Fruit fly (Drosophila melanogaster) whole organism, embryonic: ENCODE results near the gene drl.

ENCODE experiments used
- ATbp ChIP-seq: fragments of 200-800 bp; sonication (Bioruptor generic); optimal IDR thresholded peaks from 2 replicates; lab custom pipeline; 2017; ENCODE audit warnings: missing biosample characterization, mild to moderate bottlenecking, missing genetic modification characterization, missing genetic modification reagents
- Aef1 ChIP-seq: fragments of 200-800 bp; sonication (Bioruptor generic); IDR thresholded peaks from 3 replicates; pipeline ENCODE4 v1.3.6; 2022; ENCODE audit warnings: missing biosample characterization, missing genetic modification characterization
- Asciz ChIP-seq: fragments of 200-800 bp; sonication (Bioruptor generic); optimal IDR thresholded peaks from 2 replicates; lab custom pipeline; 2017; ENCODE audit warnings: missing biosample characterization, mild to moderate bottlenecking, missing genetic modification characterization, missing genetic modification reagents
- Atf6 ChIP-seq: fragments of 200-800 bp; sonication (Bioruptor generic); IDR thresholded peaks from 2 replicates; pipeline ENCODE4 v1.3.6; 2022; ENCODE audit warnings: missing biosample characterization, missing genetic modification characterization
- CG10274 ChIP-seq: fragments of 200-800 bp; sonication (Bioruptor generic); optimal IDR thresholded peaks from 3 replicates; lab custom pipeline; 2017; ENCODE audit warnings: missing biosample characterization, mild to moderate bottlenecking, missing genetic modification characterization
- CG11560 ChIP-seq: fragments of 200-800 bp; sonication (Bioruptor generic); IDR thresholded peaks from 3 replicates; pipeline ENCODE4 v1.3.6; 2022; ENCODE audit warnings: missing biosample characterization, missing genetic modification characterization
- CG14965 ChIP-seq: fragments of 200-800 bp; sonication (Bioruptor generic); optimal IDR thresholded peaks from 2 replicates; lab custom pipeline; 2016; ENCODE audit warnings: missing biosample characterization, missing genetic modification characterization, borderline replicate concordance
- CG15601 ChIP-seq: fragments of 200-800 bp; sonication (Bioruptor generic); optimal IDR thresholded peaks from 3 replicates; lab custom pipeline; 2019; ENCODE audit warnings: missing biosample characterization, mild to moderate bottlenecking, missing genetic modification characterization, moderate library complexity
- CG16813 ChIP-seq: fragments of 200-800 bp; sonication (Bioruptor generic); IDR thresholded peaks from 3 replicates; pipeline ENCODE4 v1.3.6; 2022; ENCODE audit warnings: missing biosample characterization, missing genetic modification characterization; ENCODE audit not compliant: partially characterized antibody
- CG17186 ChIP-seq: fragments of 200-800 bp; sonication (Bioruptor generic); optimal IDR thresholded peaks from 3 replicates; lab custom pipeline; 2017; ENCODE audit warnings: missing biosample characterization, missing genetic modification reagents, missing genetic modification characterization
- CG18476 ChIP-seq: fragments of 200-800 bp; sonication (Bioruptor generic); optimal IDR thresholded peaks from 2 replicates; lab custom pipeline; 2016; ENCODE audit warnings: missing biosample characterization, mild to moderate bottlenecking, missing genetic modification characterization
- CG2712 ChIP-seq: fragments of 200-800 bp; optimal IDR thresholded peaks from 3 replicates; lab custom pipeline; 2019; ENCODE audit warnings: missing biosample characterization, mild to moderate bottlenecking, missing genetic modification characterization, moderate library complexity
- CG31365 ChIP-seq: fragments of 200-800 bp; sonication (Bioruptor generic); optimal IDR thresholded peaks from 2 replicates; lab custom pipeline; 2018; ENCODE audit warnings: missing biosample characterization, mild to moderate bottlenecking, missing genetic modification characterization
- CG3163 ChIP-seq: fragments of 200-800 bp; sonication (Bioruptor generic); optimal IDR thresholded peaks from 3 replicates; lab custom pipeline; 2016; ENCODE audit warnings: missing biosample characterization, missing genetic modification characterization
- CG33557 ChIP-seq: fragments of 200-800 bp; sonication (Bioruptor generic); optimal IDR thresholded peaks from 2 replicates; lab custom pipeline; 2019; ENCODE audit warnings: missing biosample characterization, mild to moderate bottlenecking, missing genetic modification characterization, moderate library complexity
- CG4820 ChIP-seq: fragments of 200-800 bp; sonication (Bioruptor generic); optimal IDR thresholded peaks from 3 replicates; lab custom pipeline; 2016; ENCODE audit warnings: missing biosample characterization, missing genetic modification characterization
- CG6175 ChIP-seq: fragments of 200-800 bp; sonication (Bioruptor generic); IDR thresholded peaks from 3 replicates; pipeline ENCODE4 v1.3.6; 2022; ENCODE audit warnings: missing biosample characterization, missing genetic modification characterization
- CG9437 ChIP-seq: fragments of 200-800 bp; sonication (Bioruptor generic); optimal IDR thresholded peaks from 2 replicates; lab custom pipeline; 2018; ENCODE audit warnings: missing biosample characterization, mild to moderate bottlenecking, missing genetic modification characterization
- Camta ChIP-seq: fragments of 200-800 bp; sonication (Bioruptor generic); optimal IDR thresholded peaks from 2 replicates; lab custom pipeline; 2016; ENCODE audit warnings: missing biosample characterization, missing genetic modification characterization
- CoRest ChIP-seq: fragments of 200-800 bp; sonication (Bioruptor generic); optimal IDR thresholded peaks from 3 replicates; lab custom pipeline; 2018; ENCODE audit warnings: missing biosample characterization, mild to moderate bottlenecking, missing genetic modification characterization, moderate library complexity
- Elba2 ChIP-seq: fragments of 200-800 bp; sonication (Bioruptor generic); optimal IDR thresholded peaks from 3 replicates; lab custom pipeline; 2016; ENCODE audit warnings: missing biosample characterization, missing genetic modification characterization
- H15 ChIP-seq: fragments of 200-800 bp; sonication (Bioruptor generic); IDR thresholded peaks from 3 replicates; pipeline ENCODE4 v1.3.6; 2022; ENCODE audit warnings: missing biosample characterization, missing genetic modification characterization
- Hey ChIP-seq: fragments of 200-800 bp; sonication (Bioruptor generic); optimal IDR thresholded peaks from 3 replicates; lab custom pipeline; 2018; ENCODE audit warnings: missing biosample characterization, mild to moderate bottlenecking, missing genetic modification characterization
- Hr78 ChIP-seq, 2 experiments: fragments of 200-800 bp in 1 of 2; fragments of >200 bp in 1 of 2; sonication (Bioruptor generic) in 1 of 2; optimal IDR thresholded peaks; 2 replicates each; lab custom pipeline; 2017 to 2019; ENCODE audit warnings: missing biosample characterization in 2 of 2, missing genetic modification characterization in 2 of 2, mild to moderate bottlenecking in 1 of 2, moderate library complexity in 1 of 2
- Hsf ChIP-seq: fragments of 200-800 bp; sonication (Bioruptor generic); optimal IDR thresholded peaks from 3 replicates; lab custom pipeline; 2016; ENCODE audit warnings: missing biosample characterization, missing genetic modification characterization
- Lpt ChIP-seq: fragments of >200 bp; optimal IDR thresholded peaks from 2 replicates; lab custom pipeline; 2018; ENCODE audit warnings: missing biosample characterization, missing genetic modification characterization
- NK7.1 ChIP-seq: fragments of 200-800 bp; sonication (Bioruptor generic); optimal IDR thresholded peaks from 3 replicates; lab custom pipeline; 2016; ENCODE audit warnings: missing biosample characterization, missing genetic modification characterization
- Sin3A ChIP-seq: fragments of >200 bp; optimal IDR thresholded peaks from 2 replicates; lab custom pipeline; 2018
- Ssrp ChIP-seq: fragments of 200-800 bp; sonication (Bioruptor generic); optimal IDR thresholded peaks from 2 replicates; lab custom pipeline; 2018; ENCODE audit warnings: missing biosample characterization, mild to moderate bottlenecking, missing genetic modification characterization, moderate library complexity
- Tbp ChIP-seq: fragments of >200 bp; optimal IDR thresholded peaks from 2 replicates; lab custom pipeline; 2018; ENCODE audit warnings: missing biosample characterization, missing genetic modification characterization
- Xbp1 ChIP-seq: fragments of 200-800 bp; sonication (Bioruptor generic); optimal IDR thresholded peaks from 3 replicates; lab custom pipeline; 2016; ENCODE audit warnings: missing biosample characterization, mild to moderate bottlenecking, missing genetic modification characterization
- bowl ChIP-seq: fragments of 200-800 bp; sonication (Bioruptor generic); IDR thresholded peaks from 2 replicates; pipeline ENCODE4 v1.3.6; 2022; ENCODE audit warnings: missing biosample characterization, missing genetic modification characterization
- crp ChIP-seq, 2 experiments: fragments of 200-800 bp; sonication (Bioruptor generic); optimal IDR thresholded peaks; 2 replicates in 1 of 2; 3 replicates in 1 of 2; lab custom pipeline; 2017; ENCODE audit warnings: missing biosample characterization in 2 of 2, missing genetic modification characterization in 2 of 2, mild to moderate bottlenecking in 1 of 2, moderate library complexity in 1 of 2
- fd64A ChIP-seq: fragments of 200-800 bp; sonication (Bioruptor generic); optimal IDR thresholded peaks from 3 replicates; lab custom pipeline; 2018; ENCODE audit warnings: missing biosample characterization, mild to moderate bottlenecking, missing genetic modification characterization
- gce ChIP-seq: fragments of 200-800 bp; sonication (Bioruptor generic); IDR thresholded peaks from 3 replicates; pipeline ENCODE4 v1.3.6; 2022; ENCODE audit warnings: missing biosample characterization, missing genetic modification characterization
- gsb ChIP-seq: fragments of 200-800 bp; sonication (Bioruptor generic); IDR thresholded peaks from 2 replicates; pipeline ENCODE4 v1.3.6; 2022; ENCODE audit warnings: missing biosample characterization, missing genetic modification characterization
- jigr1 ChIP-seq: fragments of 200-800 bp; sonication (Bioruptor generic); IDR thresholded peaks from 3 replicates; pipeline ENCODE4 v1.3.6; 2022; ENCODE audit warnings: missing biosample characterization, missing genetic modification characterization
- knrl ChIP-seq: fragments of 200-800 bp; sonication (Bioruptor generic); IDR thresholded peaks from 3 replicates; pipeline ENCODE4 v1.3.6; 2022; ENCODE audit warnings: missing biosample characterization, missing genetic modification characterization; ENCODE audit not compliant: partially characterized antibody
- lola ChIP-seq, 3 experiments: fragments of >200 bp in 2 of 3; fragments of 200-800 bp in 1 of 3; sonication (Bioruptor generic) in 1 of 3; optimal IDR thresholded peaks; 2 replicates each; lab custom pipeline; 2017 to 2019; ENCODE audit warnings: missing biosample characterization in 3 of 3, missing genetic modification characterization in 3 of 3, mild to moderate bottlenecking in 1 of 3, moderate library complexity in 1 of 3
- lov ChIP-seq, 2 experiments: fragments of 200-800 bp in 1 of 2; fragments of >200 bp in 1 of 2; sonication (Bioruptor generic) in 1 of 2; IDR thresholded peaks in 1 of 2; optimal IDR thresholded peaks in 1 of 2; 2 replicates in 1 of 2; 3 replicates in 1 of 2; pipeline versions ENCODE4 v1.3.6 to Lab custom; 2017 to 2022; ENCODE audit warnings: missing biosample characterization in 1 of 2, missing genetic modification characterization in 1 of 2
- mam ChIP-seq: fragments of 200-800 bp; sonication (Bioruptor generic); optimal IDR thresholded peaks from 3 replicates; lab custom pipeline; 2016; ENCODE audit warnings: missing biosample characterization, missing genetic modification characterization
- nmo ChIP-seq: fragments of 200-800 bp; sonication (Bioruptor generic); optimal IDR thresholded peaks from 2 replicates; lab custom pipeline; 2018; ENCODE audit warnings: missing biosample characterization, mild to moderate bottlenecking, missing genetic modification characterization, moderate library complexity
- pfk ChIP-seq: fragments of 200-800 bp; sonication (Bioruptor generic); optimal IDR thresholded peaks from 2 replicates; lab custom pipeline; 2018; ENCODE audit warnings: missing biosample characterization, mild to moderate bottlenecking, missing genetic modification characterization, moderate library complexity
- pum ChIP-seq: fragments of 200-800 bp; sonication (Bioruptor generic); optimal IDR thresholded peaks from 2 replicates; lab custom pipeline; 2016; ENCODE audit warnings: missing biosample characterization, missing genetic modification characterization
- rib ChIP-seq: fragments of 200-800 bp; sonication (Bioruptor generic); IDR thresholded peaks from 2 replicates; pipeline ENCODE4 v1.3.6; 2022; ENCODE audit warnings: missing biosample characterization, missing genetic modification characterization
- row ChIP-seq: fragments of 200-800 bp; sonication (Bioruptor generic); IDR thresholded peaks from 3 replicates; pipeline ENCODE4 v1.3.6; 2022; ENCODE audit warnings: missing biosample characterization, missing genetic modification characterization
- slp2 ChIP-seq: fragments of 200-800 bp; sonication (Bioruptor generic); optimal IDR thresholded peaks from 2 replicates; lab custom pipeline; 2016; ENCODE audit warnings: missing biosample characterization, missing genetic modification characterization
- tgo ChIP-seq: fragments of 200-800 bp; sonication (Bioruptor generic); IDR thresholded peaks from 3 replicates; pipeline ENCODE4 v1.3.6; 2022; ENCODE audit warnings: missing biosample characterization, missing genetic modification characterization
- trem ChIP-seq: fragments of 200-800 bp; optimal IDR thresholded peaks from 3 replicates; lab custom pipeline; 2019; ENCODE audit warnings: missing biosample characterization, mild to moderate bottlenecking, missing genetic modification characterization, moderate library complexity

Gene drl

DNA sequence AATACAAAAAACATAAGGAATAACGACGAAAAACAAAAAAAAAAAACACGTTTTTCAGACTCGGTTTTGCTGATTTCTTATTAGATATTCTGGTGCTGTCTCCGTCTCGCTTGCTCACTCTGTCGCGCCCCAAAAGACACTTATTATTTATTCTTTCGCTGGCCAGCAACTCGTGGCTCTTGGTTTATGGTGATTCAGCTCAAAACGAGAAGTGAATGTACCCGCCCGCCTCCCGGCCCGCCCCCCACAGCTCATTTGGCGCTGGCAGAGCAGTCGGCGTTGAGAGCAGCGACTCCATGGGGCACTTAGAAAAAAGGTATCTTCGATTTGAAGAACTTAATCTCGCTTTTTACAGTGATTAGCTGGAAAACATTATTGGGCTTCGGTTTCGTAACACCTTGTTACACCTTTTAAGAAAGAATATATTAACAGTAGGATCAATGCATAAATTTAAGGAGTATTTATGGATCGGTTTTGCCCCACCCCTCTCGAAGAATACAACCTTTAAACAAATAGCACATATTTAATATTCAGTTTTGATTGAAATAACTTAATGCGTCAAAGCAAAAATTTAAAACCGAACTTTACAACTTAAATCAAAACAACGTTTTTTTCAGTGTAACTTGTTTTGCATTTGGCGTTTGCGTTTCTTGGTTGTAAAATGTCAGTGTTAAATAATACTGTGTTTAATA, 48.6 kb upstream of the drl start (continued):
- TF ChIP-seq tgo (GFP tag; lab: Robert Waterston, UW) = peak; percentile 38; the same call in 2 of the 3 replicates
- TF ChIP-seq Camta (GFP tag; lab: Kevin White, UChicago) = peak; percentile 76
- TF ChIP-seq H15 (GFP tag; lab: Robert Waterston, UW) = no peak
- peak; percentile 87 for TF ChIP-seq CoRest (tag; lab: Kevin White, UChicago)
- no peak for TF ChIP-seq CG14965 (GFP tag; lab: Kevin White, UChicago)
- TF ChIP-seq mam (GFP tag; lab: Kevin White, UChicago) = peak; percentile 56
- TF ChIP-seq Asciz (GFP tag; lab: Kevin White, UChicago) = peak; percentile 65
- peak; percentile 77 for TF ChIP-seq CG9437
- peak; percentile 76 for TF ChIP-seq Ssrp
- no peak for TF ChIP-seq crp (GFP tag; optimal IDR thresholded peaks at IDR 0.05; lab: Kevin White, UChicago)
- no peak for TF ChIP-seq lov (optimal IDR thresholded peaks at IDR 0.05; lab: Kevin White, UChicago)
- TF ChIP-seq lov (GFP tag; IDR thresholded peaks at IDR 0.05; lab: Robert Waterston, UW) = no peak
- TF ChIP-seq Hsf (GFP tag; lab: Kevin White, UChicago) = peak; percentile 70
- peak; percentile 39 for TF ChIP-seq CG3163 (GFP tag; lab: Kevin White, UChicago)
- no peak for TF ChIP-seq Hey (tag; lab: Kevin White, UChicago)
- peak; percentile 48 for TF ChIP-seq slp2 (GFP tag; lab: Kevin White, UChicago)
- TF ChIP-seq Sin3A (lab: Kevin White, UChicago) = no peak
- TF ChIP-seq Aef1 (GFP tag; lab: Robert Waterston, UW) = no peak
- TF ChIP-seq trem (tag; lab: Kevin White, UChicago) = peak; percentile 42
- TF ChIP-seq jigr1 (GFP tag; lab: Robert Waterston, UW) = no peak
- peak in 1 of 2 experiments; percentile 5 for TF ChIP-seq Hr78 (GFP tag; optimal IDR thresholded peaks at IDR 0.05; lab: Kevin White, UChicago)
- peak; percentile 57; the same call in 2 of the 3 replicates for TF ChIP-seq row (GFP tag; lab: Robert Waterston, UW)
- TF ChIP-seq Elba2 (GFP tag; lab: Kevin White, UChicago) = no peak
- no peak for TF ChIP-seq pfk
- TF ChIP-seq Lpt (GFP tag; lab: Kevin White, UChicago) = no peak
- peak; percentile 54 for TF ChIP-seq ATbp (GFP tag; lab: Kevin White, UChicago)
- TF ChIP-seq rib (GFP tag; lab: Robert Waterston, UW) = peak; percentile 30; the same call in 1 of the 2 replicates
- peak; percentile 73 for TF ChIP-seq Xbp1 (GFP tag; lab: Kevin White, UChicago)
- TF ChIP-seq NK7.1 (GFP tag; lab: Kevin White, UChicago) = peak; percentile 55
- TF ChIP-seq CG11560 (tag; lab: Robert Waterston, UW) = no peak
- no peak for TF ChIP-seq gce (GFP tag; lab: Robert Waterston, UW)
- TF ChIP-seq Atf6 (GFP tag; lab: Robert Waterston, UW) = peak; percentile 72
- TF ChIP-seq CG15601 (tag; lab: Kevin White, UChicago) = peak; percentile 74
- TF ChIP-seq fd64A (GFP tag; lab: Kevin White, UChicago) = peak; percentile 36
- TF ChIP-seq nmo (GFP tag; lab: Kevin White, UChicago) = peak; percentile 85
- no peak for TF ChIP-seq knrl
- TF ChIP-seq CG2712 (tag; lab: Kevin White, UChicago) = peak; percentile 81
- TF ChIP-seq CG33557 = peak; percentile 72
- no peak for TF ChIP-seq CG16813 (GFP tag; lab: Robert Waterston, UW)
- peak; percentile 67 for TF ChIP-seq CG4820 (GFP tag; lab: Kevin White, UChicago)
- TF ChIP-seq CG18476 (GFP tag; lab: Kevin White, UChicago) = peak; percentile 57
- no peak for TF ChIP-seq CG17186 (GFP tag; lab: Kevin White, UChicago)
- TF ChIP-seq pum (GFP tag; lab: Kevin White, UChicago) = peak; percentile 38
- peak in 1 of 3 experiments; percentile 86 for TF ChIP-seq lola (GFP tag; optimal IDR thresholded peaks at IDR 0.05; lab: Kevin White, UChicago)
- TF ChIP-seq gsb (GFP tag; lab: Robert Waterston, UW) = 0 out of 2 replicates have a peak, but pooled peaks have one; percentile 33
- TF ChIP-seq Tbp (GFP tag; lab: Kevin White, UChicago) = no peak
- peak; percentile 65 for TF ChIP-seq CG10274 (GFP tag; lab: Kevin White, UChicago)
- no peak for TF ChIP-seq CG31365 (tag; lab: Kevin White, UChicago)
- no peak for TF ChIP-seq bowl (GFP tag; lab: Robert Waterston, UW)
- TF ChIP-seq CG6175 (GFP tag; lab: Robert Waterston, UW) = no peak
